Fruit fly (Drosophila melanogaster) whole organism, pupa: ENCODE results near the gene GILT1.

Experiments
- CG10348 ChIP-seq: fragments of 200-800 bp; sonication (Bioruptor generic); IDR thresholded peaks from 2 replicates; pipeline ENCODE4 v1.3.6; 2022; ENCODE audit warnings: missing biosample characterization, missing genetic modification characterization
- CG12605 ChIP-seq: fragments of 200-800 bp; sonication (Bioruptor generic); IDR thresholded peaks from 2 replicates; pipeline ENCODE4 v1.3.6; 2022; ENCODE audit warnings: missing biosample characterization, missing genetic modification characterization
- CG13204 ChIP-seq: fragments of 200-800 bp; sonication (Bioruptor generic); optimal IDR thresholded peaks from 2 replicates; lab custom pipeline; 2018; ENCODE audit warnings: missing biosample characterization, mild to moderate bottlenecking, missing genetic modification characterization, moderate library complexity
- CG14655 ChIP-seq: fragments of 200-800 bp; sonication (Bioruptor generic); optimal IDR thresholded peaks from 3 replicates; lab custom pipeline; 2017; ENCODE audit warnings: mild to moderate bottlenecking, missing biosample characterization, missing genetic modification reagents, missing genetic modification characterization
- CG15710 ChIP-seq: fragments of 200-800 bp; sonication (Bioruptor generic); optimal IDR thresholded peaks from 2 replicates; lab custom pipeline; 2018; ENCODE audit warnings: missing biosample characterization, mild to moderate bottlenecking, missing genetic modification characterization, moderate library complexity
- CG17806 ChIP-seq: fragments of 200-800 bp; sonication (Bioruptor generic); optimal IDR thresholded peaks from 2 replicates; lab custom pipeline; 2018; ENCODE audit warnings: missing biosample characterization, mild to moderate bottlenecking, missing genetic modification characterization, moderate library complexity
- CG32121 ChIP-seq: fragments of 200-800 bp; sonication (Bioruptor generic); IDR thresholded peaks from 2 replicates; pipeline ENCODE4 v1.3.6; 2022; ENCODE audit warnings: missing biosample characterization, missing genetic modification characterization
- CG34367 ChIP-seq: fragments of 200-800 bp; sonication (Bioruptor generic); optimal IDR thresholded peaks from 2 replicates; lab custom pipeline; 2018; ENCODE audit warnings: missing biosample characterization, mild to moderate bottlenecking, missing genetic modification characterization
- CG4496 ChIP-seq: fragments of 200-800 bp; sonication (Bioruptor generic); IDR thresholded peaks from 3 replicates; pipeline ENCODE4 v1.3.6; 2022; ENCODE audit warnings: missing biosample characterization, missing genetic modification characterization
- CG8159 ChIP-seq: fragments of 200-800 bp; sonication (Bioruptor generic); optimal IDR thresholded peaks from 3 replicates; lab custom pipeline; 2018; ENCODE audit warnings: missing biosample characterization, mild to moderate bottlenecking, missing genetic modification characterization, moderate library complexity
- CG8301 ChIP-seq: fragments of 200-800 bp; sonication (Bioruptor generic); optimal IDR thresholded peaks from 2 replicates; lab custom pipeline; 2018; ENCODE audit warnings: missing biosample characterization, mild to moderate bottlenecking, missing genetic modification characterization
- CG9948 ChIP-seq: fragments of 200-800 bp; sonication (Bioruptor generic); optimal IDR thresholded peaks from 2 replicates; lab custom pipeline; 2018; ENCODE audit warnings: missing biosample characterization, mild to moderate bottlenecking, missing genetic modification characterization, moderate library complexity
- D1 ChIP-seq: fragments of 200-800 bp; sonication (Bioruptor generic); optimal IDR thresholded peaks from 2 replicates; lab custom pipeline; 2018; ENCODE audit warnings: missing biosample characterization, mild to moderate bottlenecking, missing genetic modification characterization, moderate library complexity
- EcR ChIP-seq: fragments of 200-800 bp; sonication (Bioruptor generic); optimal IDR thresholded peaks from 3 replicates; lab custom pipeline; 2019; ENCODE audit warnings: missing biosample characterization, missing genetic modification characterization, mild to moderate bottlenecking, moderate library complexity, missing genetic modification reagents
- Ets98B ChIP-seq: fragments of 200-800 bp; sonication (Bioruptor generic); IDR thresholded peaks from 2 replicates; pipeline ENCODE4 v1.3.6; 2022; ENCODE audit warnings: missing biosample characterization, missing genetic modification characterization
- Pif1A ChIP-seq: fragments of 200-800 bp; sonication (Bioruptor generic); optimal IDR thresholded peaks from 3 replicates; lab custom pipeline; 2016; ENCODE audit warnings: missing biosample characterization, missing genetic modification characterization
- Pif1B ChIP-seq: fragments of 200-800 bp; sonication (Bioruptor generic); optimal IDR thresholded peaks from 3 replicates; lab custom pipeline; 2016; ENCODE audit warnings: missing biosample characterization, missing genetic modification characterization
- Snoo ChIP-seq: fragments of 200-800 bp; sonication (Bioruptor generic); optimal IDR thresholded peaks from 3 replicates; lab custom pipeline; 2017; ENCODE audit warnings: missing biosample characterization, mild to moderate bottlenecking, missing genetic modification characterization, inconsistent platforms
- fd96Ca ChIP-seq: fragments of 200-800 bp; sonication (Bioruptor generic); IDR thresholded peaks from 3 replicates; pipeline ENCODE4 v1.3.6; 2022; ENCODE audit warnings: missing biosample characterization, missing genetic modification characterization
- gl ChIP-seq: fragments of 200-800 bp; sonication (Bioruptor generic); optimal IDR thresholded peaks from 2 replicates; lab custom pipeline; 2018; ENCODE audit warnings: missing biosample characterization, mild to moderate bottlenecking, missing genetic modification characterization
- rn ChIP-seq: fragments of 200-800 bp; sonication (Bioruptor generic); IDR thresholded peaks from 2 replicates; pipeline ENCODE4 v1.3.6; 2022; ENCODE audit warnings: missing biosample characterization, missing genetic modification characterization

Gene GILT1

dm6 chr3R:13422178-13422577 is 20.5 kb upstream of the GILT1 start:
- TF ChIP-seq CG4496 (GFP tag; lab: Robert Waterston, UW) (no peak), CG8301 (tag; lab: Kevin White, UChicago) (no peak), EcR (GFP tag; lab: Kevin White, UChicago) (no peak), CG14655 (no peak), Ets98B (GFP tag; lab: Robert Waterston, UW) (no peak), CG32121 (GFP tag; lab: Robert Waterston, UW) (no peak), Pif1A (no peak), fd96Ca (GFP tag; lab: Robert Waterston, UW) (no peak), CG17806 (tag; lab: Kevin White, UChicago) (no peak), Snoo (tag; lab: Kevin White, UChicago) (no peak), CG34367 (no peak), Pif1B (no peak), CG15710 (tag; lab: Kevin White, UChicago) (no peak), D1 (no peak), CG13204 (GFP tag; lab: Kevin White, UChicago) (no peak), CG8159 (no peak), CG9948 (tag; lab: Kevin White, UChicago) (no peak), CG10348 (no peak), gl (tag; lab: Kevin White, UChicago) (no peak), rn (no peak)

- TF ChIP-seq gl (tag; lab: Kevin White, UChicago) (no peak), CG10348 (no peak), CG12605 (GFP tag; lab: Robert Waterston, UW) (no peak), D1 (no peak)
Observed at dm6 chr3R:13419979-13420378, 18.3 kb upstream of the GILT1 start, which contains the start of gene Ir87a. Ir87a (plus strand) TSS chr3R:13420279.

- no peak for TF ChIP-seq CG32121 (GFP tag; lab: Robert Waterston, UW)
- TF ChIP-seq fd96Ca (GFP tag; lab: Robert Waterston, UW), result no peak
- no peak for TF ChIP-seq CG34367
- TF ChIP-seq CG10348, result no peak
- TF ChIP-seq CG14655, result no peak
- no peak for TF ChIP-seq CG17806 (tag; lab: Kevin White, UChicago)
- no peak for TF ChIP-seq Pif1A
- no peak for TF ChIP-seq CG8301 (tag; lab: Kevin White, UChicago)
- no peak for TF ChIP-seq CG13204 (GFP tag; lab: Kevin White, UChicago)
- no peak for TF ChIP-seq CG9948 (tag; lab: Kevin White, UChicago)
- TF ChIP-seq rn, result no peak
- TF ChIP-seq CG12605 (GFP tag; lab: Robert Waterston, UW), result no peak
- TF ChIP-seq EcR (GFP tag; lab: Kevin White, UChicago), result no peak
Observed at dm6 chr3R:13417067-13417595, 15.5 kb upstream of the GILT1 start.

- TF ChIP-seq CG4496 (GFP tag; lab: Robert Waterston, UW) (0 out of 3 replicates have a peak, but pooled peaks have one; percentile 19), gl (tag; lab: Kevin White, UChicago) (no peak)
Observed at dm6 chr3R:13415186-13415585, 13.5 kb upstream of the GILT1 start, which contains the start of gene yellow-e. yellow-e (minus strand) TSS chr3R:13415286.

- TF ChIP-seq Ets98B (GFP tag; lab: Robert Waterston, UW) (peak; percentile 32), CG34367 (no peak), CG32121 (GFP tag; lab: Robert Waterston, UW) (peak; percentile 18; the same call in 1 of the 2 replicates)
Observed at dm6 chr3R:13412704-13413103, 11.0 kb upstream of the GILT1 start.

dm6 chr3R:13406898-13407297 is 5.2 kb upstream of the GILT1 start, which contains the start of gene yellow-e2:
yellow-e2 (minus strand) TSS chr3R:13406998.
- TF ChIP-seq CG8159 (peak; percentile 35), CG17806 (tag; lab: Kevin White, UChicago) (no peak), gl (tag; lab: Kevin White, UChicago) (no peak), CG9948 (tag; lab: Kevin White, UChicago) (no peak)

dm6 chr3R:13404841-13405441 is 3.3 kb upstream of the GILT1 start, which contains the start of gene yellow-e3:
yellow-e3 (minus strand) TSS chr3R:13404870.
- TF ChIP-seq CG14655, result no peak
- no peak for TF ChIP-seq CG4496 (GFP tag; lab: Robert Waterston, UW)
- TF ChIP-seq CG17806 (tag; lab: Kevin White, UChicago), result no peak
- no peak for TF ChIP-seq EcR (GFP tag; lab: Kevin White, UChicago)
- no peak for TF ChIP-seq CG13204 (GFP tag; lab: Kevin White, UChicago)
- TF ChIP-seq CG8301 (tag; lab: Kevin White, UChicago), result no peak
- TF ChIP-seq Snoo (tag; lab: Kevin White, UChicago), result no peak
